Worm (Caenorhabditis elegans) whole organism, L1 larva: ENCODE results near the gene C36C9.11.

ENCODE experiments used
- lin-39 ChIP-seq: fragments of 150-350 bp; optimal IDR thresholded peaks from 2 replicates; lab custom pipeline; 2014; ENCODE audit warnings: missing biosample characterization, missing genetic modification reagents, missing genetic modification characterization
- snpc-4 ChIP-seq: fragments of 150-350 bp; optimal IDR thresholded peaks from 2 replicates; lab custom pipeline; 2014; ENCODE audit warnings: missing biosample characterization, missing genetic modification characterization

DNA sequence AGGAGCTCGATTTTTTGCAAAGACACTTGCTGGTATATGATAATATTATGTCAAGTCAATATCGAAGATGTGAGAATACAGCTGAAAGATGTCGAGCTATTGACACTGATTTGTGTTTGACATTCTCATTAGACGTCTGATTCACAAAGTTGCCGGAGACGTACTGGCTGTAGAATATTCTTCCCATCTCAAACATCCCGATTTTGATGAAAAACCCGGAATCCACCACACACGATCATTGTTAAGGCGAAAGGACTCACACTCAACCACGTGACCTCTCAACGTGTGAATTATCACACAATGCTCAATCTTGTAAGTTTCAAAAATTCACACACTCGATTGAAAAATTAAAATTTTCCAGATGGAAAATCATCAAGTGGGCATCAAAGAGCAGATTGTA lies 48.8 kb downstream of the C36C9.11 start, which contains the start of gene F07G6.12:
- TF ChIP-seq lin-39 (tag; lab: Kevin White, UChicago) (no peak), snpc-4 (tag; lab: Kevin White, UChicago) (no peak)
